Fruit fly (Drosophila melanogaster): ENCODE measurements around the gene CG3982.

Gene CG3982

dm6 chr3L:9435315-9435714 lies 18.1 kb upstream of the CG3982 start, which contains the start of gene CG42526 (continued):
- TF ChIP-seq Dip3 (GFP tag; optimal IDR thresholded peaks at IDR 0.05) (peak; percentile 56), CG15514 (GFP tag; optimal IDR thresholded peaks at IDR 0.05) (peak; percentile 82), CG12942 (GFP tag; optimal IDR thresholded peaks at IDR 0.05) (peak; percentile 27), CG34224 (GFP tag; IDR thresholded peaks at IDR 0.05; ENCODE audit: partially characterized antibody) (peak; percentile 55; the same call in 2 of the 3 replicates), CG2678 (tag; optimal IDR thresholded peaks at IDR 0.05) (no peak), Mrtf (GFP tag; IDR thresholded peaks at IDR 0.05) (no peak), CG12391 (tag; optimal IDR thresholded peaks at IDR 0.05) (peak; percentile 56), CG1024 (GFP tag; IDR thresholded peaks at IDR 0.05) (no peak), CG13894 (tag; optimal IDR thresholded peaks at IDR 0.05) (peak; percentile 4), esg (GFP tag; conservative IDR thresholded peaks at IDR 0.05) (peak; percentile 34; the same call in 1 of the 2 replicates), fd96Cb (tag; optimal IDR thresholded peaks at IDR 0.05) (no peak), CG2712 (tag; optimal IDR thresholded peaks at IDR 0.05) (peak; percentile 23), CG16815 (GFP tag; optimal IDR thresholded peaks at IDR 0.05) (no peak), Hr3 (GFP tag; optimal IDR thresholded peaks at IDR 0.05) (no peak), CG8924 (tag; optimal IDR thresholded peaks at IDR 0.05) (peak; percentile 21), CG13424 (tag; optimal IDR thresholded peaks at IDR 0.05) (peak; percentile 3), CG3847 (GFP tag; IDR thresholded peaks at IDR 0.05) (peak; percentile 14; the same call in 1 of the 2 replicates), trem (tag; optimal IDR thresholded peaks at IDR 0.05) (peak; percentile 25), B-H1 (GFP tag; IDR thresholded peaks at IDR 0.05) (no peak), p53 (GFP tag; optimal IDR thresholded peaks at IDR 0.05) (no peak), MBD-R2 (GFP tag; IDR thresholded peaks at IDR 0.05) (peak; percentile 70), CG18476 (GFP tag; optimal IDR thresholded peaks at IDR 0.05) (no peak), eve (GFP tag; optimal IDR thresholded peaks at IDR 0.05) (no peak), vvl (GFP tag; IDR thresholded peaks at IDR 0.05) (peak; percentile 51), CG32532 (GFP tag; IDR thresholded peaks at IDR 0.05) (peak; percentile 44; the same call in 1 of the 2 replicates), CG17385 (GFP tag; optimal IDR thresholded peaks at IDR 0.05) (peak; percentile 49), onecut (GFP tag; IDR thresholded peaks at IDR 0.05) (no peak), Lhr (GFP tag; optimal IDR thresholded peaks at IDR 0.05) (no peak), CG18262 (tag; optimal IDR thresholded peaks at IDR 0.05) (no peak), NFAT (GFP tag; IDR thresholded peaks at IDR 0.05) (peak; percentile 22; the same call in 1 of the 2 replicates), CG18619 (GFP tag; optimal IDR thresholded peaks at IDR 0.05) (no peak), CG6683 (GFP tag; optimal IDR thresholded peaks at IDR 0.05) (no peak), CG9932 (GFP tag; IDR thresholded peaks at IDR 0.05) (peak; percentile 76), Max (GFP tag; optimal IDR thresholded peaks at IDR 0.05) (peak; percentile 26), ci (GFP tag; IDR thresholded peaks at IDR 0.05) (peak; percentile 70), grau (tag; optimal IDR thresholded peaks at IDR 0.05) (peak; percentile 53), row (GFP tag; IDR thresholded peaks at IDR 0.05) (peak; percentile 75), CG12219 (GFP tag; optimal IDR thresholded peaks at IDR 0.05) (no peak), CG18764 (GFP tag; optimal IDR thresholded peaks at IDR 0.05) (no peak), hth (optimal IDR thresholded peaks at IDR 0.05) (no peak), sens (GFP tag) (peak; percentile 80), CG14014 (GFP tag; IDR thresholded peaks at IDR 0.05) (peak; percentile 73), CG9437 (GFP tag; optimal IDR thresholded peaks at IDR 0.05) (peak; percentile 64), CG18011 (GFP tag; optimal IDR thresholded peaks at IDR 0.05) (peak; percentile 20), CG15073 (GFP tag; optimal IDR thresholded peaks at IDR 0.05) (no peak), CG8388 (GFP tag; optimal IDR thresholded peaks at IDR 0.05) (peak; percentile 1), gsb-n (tag; optimal IDR thresholded peaks at IDR 0.05) (peak; percentile 27), CG12659 (GFP tag; optimal IDR thresholded peaks at IDR 0.05) (peak; percentile 59), Rfx (GFP tag; IDR thresholded peaks at IDR 0.05) (peak; percentile 70), chinmo (GFP tag; IDR thresholded peaks at IDR 0.05; ENCODE audit: partially characterized antibody) (0 out of 4 replicates have a peak, but pooled peaks have one; percentile 5), CG13287 (GFP tag; IDR thresholded peaks at IDR 0.05; ENCODE audit: partially characterized antibody) (peak; percentile 83)

Data from whole organism, embryonic.